Fruit fly (Drosophila melanogaster) whole organism, adult: ENCODE measurements around the gene vvl.

Experiments
- CG11617 ChIP-seq: fragments of 200-800 bp; sonication (Bioruptor generic); optimal IDR thresholded peaks from 2 replicates; lab custom pipeline; 2017; ENCODE audit warnings: mild to moderate bottlenecking, missing biosample characterization, missing genetic modification reagents, missing genetic modification characterization
- CG12768 ChIP-seq: fragments of 200-800 bp; sonication (Bioruptor generic); optimal IDR thresholded peaks from 2 replicates; lab custom pipeline; 2017; ENCODE audit warnings: missing biosample characterization, missing genetic modification characterization, mild to moderate bottlenecking, moderate library complexity, missing genetic modification reagents
- CG14711 ChIP-seq: fragments of 200-800 bp; sonication (Bioruptor generic); optimal IDR thresholded peaks from 2 replicates; lab custom pipeline; 2018; ENCODE audit warnings: missing biosample characterization, mild to moderate bottlenecking, missing genetic modification characterization, moderate library complexity
- CG1620 ChIP-seq: fragments of 200-800 bp; sonication (Bioruptor generic); optimal IDR thresholded peaks from 2 replicates; lab custom pipeline; 2016; ENCODE audit warnings: missing biosample characterization, missing genetic modification characterization
- CG33017 ChIP-seq: fragments of 200-800 bp; sonication (Bioruptor generic); optimal IDR thresholded peaks from 2 replicates; lab custom pipeline; 2018; ENCODE audit warnings: missing biosample characterization, mild to moderate bottlenecking, missing genetic modification characterization, moderate library complexity
- CG5204 ChIP-seq: fragments of 200-800 bp; sonication (Bioruptor generic); optimal IDR thresholded peaks from 2 replicates; lab custom pipeline; 2016; ENCODE audit warnings: missing biosample characterization, missing genetic modification characterization
- CG7045 ChIP-seq: fragments of 200-800 bp; sonication (Bioruptor generic); optimal IDR thresholded peaks from 2 replicates; lab custom pipeline; 2017; ENCODE audit warnings: missing biosample characterization, mild to moderate bottlenecking, missing genetic modification characterization
- CG7101 ChIP-seq: fragments of 200-800 bp; sonication (Bioruptor generic); optimal IDR thresholded peaks from 2 replicates; lab custom pipeline; 2018; ENCODE audit warnings: missing biosample characterization, mild to moderate bottlenecking, missing genetic modification characterization, moderate library complexity
- Clk ChIP-seq: fragments of 200-800 bp; sonication (Bioruptor generic); optimal IDR thresholded peaks from 2 replicates; lab custom pipeline; 2017; ENCODE audit warnings: missing biosample characterization, missing genetic modification characterization
- Crg-1 ChIP-seq: fragments of 200-800 bp; sonication (Bioruptor generic); optimal IDR thresholded peaks from 2 replicates; lab custom pipeline; 2016; ENCODE audit warnings: missing biosample characterization, missing genetic modification characterization
- Hr96 ChIP-seq: fragments of 200-800 bp; sonication (Bioruptor generic); optimal IDR thresholded peaks from 2 replicates; lab custom pipeline; 2016; ENCODE audit warnings: missing biosample characterization, missing genetic modification characterization
- Mnt ChIP-seq: fragments of 200-800 bp; sonication (Bioruptor generic); optimal IDR thresholded peaks from 2 replicates; lab custom pipeline; 2016; ENCODE audit warnings: missing biosample characterization, mild to moderate bottlenecking, missing genetic modification characterization
- bab1 ChIP-seq: fragments of 200-800 bp; sonication (Bioruptor generic); optimal IDR thresholded peaks from 3 replicates; lab custom pipeline; 2019; ENCODE audit warnings: missing biosample characterization, mild to moderate bottlenecking, missing genetic modification characterization, moderate library complexity
- cic ChIP-seq: fragments of 200-800 bp; sonication (Bioruptor generic); optimal IDR thresholded peaks from 2 replicates; lab custom pipeline; 2017; ENCODE audit warnings: missing biosample characterization, mild to moderate bottlenecking, missing genetic modification characterization, moderate library complexity
- cnc ChIP-seq, 2 experiments: fragments of >200 bp; optimal IDR thresholded peaks; 2 replicates each; lab custom pipeline; 2017
- kay ChIP-seq: fragments of 200-800 bp; sonication (Bioruptor generic); peaks from one replicate; lab custom pipeline; 2016; ENCODE audit warnings: missing biosample characterization, missing genetic modification characterization, borderline replicate concordance
- ovo ChIP-seq: fragments of 200-800 bp; sonication (Bioruptor generic); optimal IDR thresholded peaks from 2 replicates; lab custom pipeline; 2016; ENCODE audit warnings: missing biosample characterization, missing genetic modification characterization
- pad ChIP-seq: fragments of 200-800 bp; sonication (Bioruptor generic); optimal IDR thresholded peaks from 3 replicates; lab custom pipeline; 2017; ENCODE audit warnings: missing biosample characterization, missing genetic modification characterization, mild to moderate bottlenecking, moderate library complexity, missing genetic modification reagents
- tj ChIP-seq: fragments of 200-800 bp; sonication (Bioruptor generic); optimal IDR thresholded peaks from 3 replicates; lab custom pipeline; 2017; ENCODE audit warnings: missing biosample characterization, mild to moderate bottlenecking, missing genetic modification characterization, moderate library complexity
- toe ChIP-seq: fragments of 200-800 bp; sonication (Bioruptor generic); optimal IDR thresholded peaks from 2 replicates; lab custom pipeline; 2016; ENCODE audit warnings: missing biosample characterization, missing genetic modification characterization

vvl gene

DNA sequence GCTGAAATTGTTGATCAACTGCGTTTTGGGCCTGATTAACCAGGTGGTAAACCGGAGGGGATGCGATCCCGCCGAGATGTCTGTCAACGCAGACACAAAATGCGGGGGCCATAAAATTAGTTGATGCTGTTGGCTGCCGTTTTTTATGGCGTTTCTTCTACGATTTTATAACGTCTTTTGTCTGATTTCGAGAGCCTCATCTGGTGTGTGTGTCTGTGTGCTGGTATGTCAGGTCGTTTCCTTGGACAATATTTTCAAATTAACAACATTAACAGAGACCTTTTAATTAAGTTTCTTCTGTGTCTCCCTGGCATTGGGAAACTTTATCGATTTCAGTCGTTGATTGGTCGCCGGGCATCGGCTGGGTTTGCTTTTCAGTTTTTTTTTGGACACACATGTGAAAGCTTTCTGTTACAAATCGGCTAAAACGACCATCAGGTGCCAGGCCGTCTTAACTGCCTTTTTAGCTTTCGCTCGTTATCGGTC, 11.1 kb upstream of the vvl start:
- TF ChIP-seq CG7045 (GFP tag; lab: Kevin White, UChicago) (no peak), Clk (GFP tag; lab: Kevin White, UChicago) (no peak), bab1 (GFP tag; lab: Kevin White, UChicago) (no peak), kay (GFP tag; lab: Kevin White, UChicago) (no peak)

DNA sequence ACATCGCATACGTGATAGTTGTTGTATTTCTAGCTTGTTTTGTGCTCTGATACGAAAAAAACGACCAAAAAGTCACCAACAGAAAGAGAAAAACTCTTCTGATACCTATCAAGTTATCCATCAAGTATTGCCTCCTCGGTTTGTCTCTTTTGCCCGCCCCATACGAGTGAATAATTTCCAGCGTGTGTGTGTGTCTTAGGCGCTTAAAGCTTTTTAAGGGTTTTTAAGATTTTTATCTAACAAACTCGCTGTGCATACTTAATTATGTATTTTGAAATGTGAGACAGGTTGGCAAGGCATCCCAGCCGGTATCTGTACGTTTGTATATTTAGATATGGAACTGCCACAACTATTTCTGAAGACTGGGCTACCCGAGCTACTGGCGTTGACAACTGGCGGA, 10.6 kb upstream of the vvl start:
- TF ChIP-seq CG14711 (tag; lab: Kevin White, UChicago) (no peak), CG33017 (no peak), pad (GFP tag; lab: Kevin White, UChicago) (no peak), CG11617 (GFP tag; lab: Kevin White, UChicago) (no peak), Crg-1 (no peak), CG7101 (tag; lab: Kevin White, UChicago) (no peak)

DNA sequence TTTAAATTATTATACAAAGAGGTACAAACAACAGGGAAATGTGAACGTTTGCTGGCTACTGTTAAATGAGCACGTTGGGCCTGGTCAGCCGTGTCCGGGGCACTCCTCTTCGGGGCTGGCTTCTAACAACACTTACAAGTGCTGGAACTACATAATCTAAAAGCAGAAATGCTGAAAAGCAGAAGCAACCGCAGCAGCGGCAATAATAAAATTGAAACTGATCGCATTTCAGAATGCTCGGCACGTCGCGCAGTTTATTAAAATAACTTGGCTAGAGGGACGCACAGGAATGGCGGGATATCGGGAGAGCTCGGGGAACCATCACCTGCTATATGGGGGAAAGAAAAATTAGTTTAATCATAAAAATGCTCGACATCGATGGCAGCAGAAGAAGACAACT, 6.6 kb upstream of the vvl start:
- no peak for TF ChIP-seq CG5204 (GFP tag; lab: Kevin White, UChicago)
- TF ChIP-seq cic (GFP tag; lab: Kevin White, UChicago), result no peak
- no peak for TF ChIP-seq pad (GFP tag; lab: Kevin White, UChicago)
- TF ChIP-seq ovo (GFP tag; lab: Kevin White, UChicago), result no peak
- TF ChIP-seq CG14711 (tag; lab: Kevin White, UChicago), result no peak
- no peak for TF ChIP-seq CG12768 (GFP tag; lab: Kevin White, UChicago)
- TF ChIP-seq tj (GFP tag; lab: Kevin White, UChicago), result no peak
- TF ChIP-seq bab1 (GFP tag; lab: Kevin White, UChicago), result no peak
- no peak for TF ChIP-seq CG1620 (GFP tag; lab: Kevin White, UChicago)
- no peak for TF ChIP-seq Mnt (GFP tag; lab: Kevin White, UChicago)
- TF ChIP-seq Crg-1, result no peak
- no peak for TF ChIP-seq CG33017
- TF ChIP-seq cnc (optimal IDR thresholded peaks at IDR 0.05; lab: Kevin White, UChicago), result no peak
- TF ChIP-seq Clk (GFP tag; lab: Kevin White, UChicago), result no peak
- TF ChIP-seq CG7101 (tag; lab: Kevin White, UChicago), result no peak
- TF ChIP-seq toe, result no peak
- no peak for TF ChIP-seq Hr96 (GFP tag; lab: Kevin White, UChicago)
- TF ChIP-seq CG7045 (GFP tag; lab: Kevin White, UChicago), result no peak
- no peak for TF ChIP-seq CG11617 (GFP tag; lab: Kevin White, UChicago)
- TF ChIP-seq kay (GFP tag; lab: Kevin White, UChicago), result no peak

DNA sequence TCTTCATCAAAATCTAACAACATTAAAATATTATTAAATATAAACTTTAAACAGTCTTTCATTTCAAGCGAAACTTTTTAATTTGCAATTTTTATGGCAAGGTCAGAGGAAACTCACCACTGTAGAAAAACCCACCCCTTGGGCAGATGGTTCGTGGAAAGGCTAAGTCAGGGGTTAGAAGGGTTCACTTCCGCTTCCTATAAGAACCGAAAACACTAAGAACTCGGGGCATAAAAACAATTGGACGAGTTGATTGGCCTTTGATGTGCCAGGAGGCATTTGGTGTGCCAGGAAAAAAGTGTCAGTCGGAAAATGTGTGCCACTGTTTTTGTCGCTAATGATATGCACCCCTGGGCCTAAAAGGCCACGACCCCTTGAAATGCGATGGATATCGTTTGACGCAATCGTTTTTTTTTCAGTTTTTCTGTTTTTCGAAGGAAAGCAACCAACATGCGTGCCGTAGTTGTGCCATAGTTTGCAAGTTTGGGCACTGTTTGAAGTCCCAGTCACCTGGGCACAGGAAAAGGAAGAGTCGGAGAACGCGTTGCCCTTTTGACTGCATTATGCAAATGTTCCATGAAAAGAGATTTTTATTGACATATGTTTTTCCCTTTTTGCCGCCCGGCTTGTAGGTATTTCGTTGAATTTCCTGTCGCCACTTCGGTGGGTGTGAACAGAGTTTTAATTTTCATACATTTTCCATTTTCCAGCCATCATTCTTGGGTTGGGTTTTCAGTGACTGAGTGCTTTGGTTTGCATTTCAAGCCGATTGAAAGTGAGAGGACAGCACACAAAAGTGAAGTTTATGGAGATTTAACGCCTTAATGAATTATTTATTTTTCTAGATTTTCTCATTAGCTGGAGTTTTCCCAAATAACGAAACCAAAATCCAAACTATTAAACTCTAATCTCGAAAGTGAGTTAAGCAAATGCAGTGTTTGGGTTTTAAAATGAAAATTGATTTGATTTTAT, 5.0 kb upstream of the vvl start:
- TF ChIP-seq kay (GFP tag; lab: Kevin White, UChicago) (peak; percentile 8), CG12768 (GFP tag; lab: Kevin White, UChicago) (no peak), toe (no peak), CG7101 (tag; lab: Kevin White, UChicago) (no peak), cic (GFP tag; lab: Kevin White, UChicago) (no peak)

DNA sequence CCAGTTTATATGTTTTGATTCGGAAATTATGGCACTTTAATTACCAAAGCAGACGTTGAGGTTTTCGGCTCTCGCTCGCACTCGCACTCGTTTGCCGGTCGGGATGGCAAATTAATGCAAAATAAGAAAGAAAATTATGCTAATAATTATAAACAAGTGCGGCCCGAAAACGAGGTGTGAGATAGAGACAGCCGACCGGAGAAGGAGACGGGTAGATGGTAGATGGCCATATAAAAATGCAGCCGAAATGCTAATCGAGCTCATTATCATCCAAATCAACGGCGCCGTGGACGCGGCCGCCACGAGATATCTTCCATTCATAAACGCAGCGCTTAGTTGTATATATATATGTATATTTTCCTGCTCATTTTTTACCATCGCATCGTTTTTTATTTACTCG, 2.5 kb upstream of the vvl start:
- TF ChIP-seq Crg-1 (no peak), CG14711 (tag; lab: Kevin White, UChicago) (no peak), Hr96 (GFP tag; lab: Kevin White, UChicago) (no peak), toe (no peak), kay (GFP tag; lab: Kevin White, UChicago) (no peak)

DNA sequence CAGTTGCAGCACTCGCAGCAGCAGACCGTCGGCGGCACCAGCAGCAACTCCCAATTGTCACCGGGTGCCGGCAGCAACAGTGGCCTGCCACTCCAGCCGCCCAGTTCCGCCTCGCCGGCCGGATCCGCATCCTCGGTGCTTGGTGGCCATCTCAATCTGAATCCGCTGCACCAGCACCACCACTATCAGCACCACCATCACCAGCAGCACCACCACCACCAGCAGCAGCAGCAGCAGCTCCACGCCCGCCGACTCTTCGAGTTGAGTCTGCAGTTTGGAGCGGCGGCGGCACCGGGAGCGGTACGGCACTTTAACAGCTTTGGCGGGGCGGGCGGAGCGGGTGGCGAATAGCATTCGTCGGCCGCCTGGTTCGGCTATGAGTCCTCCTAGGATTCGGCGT, 2.7 kb downstream of the vvl start:
- TF ChIP-seq Crg-1, result no peak
- no peak for TF ChIP-seq CG7045 (GFP tag; lab: Kevin White, UChicago)
- no peak for TF ChIP-seq CG7101 (tag; lab: Kevin White, UChicago)
- TF ChIP-seq tj (GFP tag; lab: Kevin White, UChicago), result no peak
- TF ChIP-seq CG1620 (GFP tag; lab: Kevin White, UChicago), result no peak
- TF ChIP-seq cnc (optimal IDR thresholded peaks at IDR 0.05; lab: Kevin White, UChicago), result no peak
- TF ChIP-seq CG12768 (GFP tag; lab: Kevin White, UChicago), result no peak
- TF ChIP-seq pad (GFP tag; lab: Kevin White, UChicago), result no peak
- no peak for TF ChIP-seq Hr96 (GFP tag; lab: Kevin White, UChicago)
- TF ChIP-seq Clk (GFP tag; lab: Kevin White, UChicago), result no peak
- TF ChIP-seq toe, result no peak
- TF ChIP-seq Mnt (GFP tag; lab: Kevin White, UChicago), result no peak
- no peak for TF ChIP-seq CG11617 (GFP tag; lab: Kevin White, UChicago)
- TF ChIP-seq CG5204 (GFP tag; lab: Kevin White, UChicago), result no peak
- no peak for TF ChIP-seq kay (GFP tag; lab: Kevin White, UChicago)
- TF ChIP-seq ovo (GFP tag; lab: Kevin White, UChicago), result no peak
- TF ChIP-seq bab1 (GFP tag; lab: Kevin White, UChicago), result no peak
- no peak for TF ChIP-seq cic (GFP tag; lab: Kevin White, UChicago)
- no peak for TF ChIP-seq CG33017
- no peak for TF ChIP-seq CG14711 (tag; lab: Kevin White, UChicago)
